Worm (Caenorhabditis elegans) whole organism, late embryonic: ENCODE results near the gene spe-6.

ENCODE experiments used
- F13H6.1 ChIP-seq: sonication (generic microtip); optimal IDR thresholded peaks from 2 replicates; lab custom pipeline; 2016; ENCODE audit warnings: missing genetic modification characterization, missing compliant biosample characterization
- K02D7.2 ChIP-seq: sonication (generic microtip); optimal IDR thresholded peaks from 2 replicates; lab custom pipeline; 2017; ENCODE audit warnings: mild to moderate bottlenecking, missing genetic modification characterization, missing compliant biosample characterization
- Y22D7AL.16 ChIP-seq: sonication (generic microtip); optimal IDR thresholded peaks from 2 replicates; lab custom pipeline; 2016; ENCODE audit warnings: missing genetic modification characterization, missing compliant biosample characterization
- ahr-1 ChIP-seq: sonication (generic microtip); optimal IDR thresholded peaks from 2 replicates; lab custom pipeline; 2016; ENCODE audit warnings: missing genetic modification characterization, missing compliant biosample characterization
- ceh-14 ChIP-seq: sonication (generic microtip); optimal IDR thresholded peaks from 2 replicates; lab custom pipeline; 2016; ENCODE audit warnings: missing genotype, missing genetic modification characterization, missing compliant biosample characterization
- ceh-18 ChIP-seq: sonication (generic microtip); optimal IDR thresholded peaks from 2 replicates; lab custom pipeline; 2016; ENCODE audit warnings: missing genetic modification characterization, missing compliant biosample characterization
- ceh-19 ChIP-seq: fragments of 200-800 bp; sonication (Bioruptor generic); optimal IDR thresholded peaks from 2 replicates; lab custom pipeline; 2018; ENCODE audit warnings: mild to moderate bottlenecking, missing genetic modification characterization, missing compliant biosample characterization
- ceh-2 ChIP-seq: sonication (generic microtip); optimal IDR thresholded peaks from 2 replicates; lab custom pipeline; 2016; ENCODE audit warnings: missing genotype, missing genetic modification characterization, missing compliant biosample characterization
- ceh-22 ChIP-seq: sonication (generic microtip); optimal IDR thresholded peaks from 2 replicates; lab custom pipeline; 2017; ENCODE audit warnings: missing biosample characterization, missing genetic modification characterization
- ceh-24 ChIP-seq: sonication (generic microtip); optimal IDR thresholded peaks from 2 replicates; lab custom pipeline; 2016; ENCODE audit warnings: mild to moderate bottlenecking, missing genetic modification characterization, missing compliant biosample characterization
- ceh-30 ChIP-seq: fragments of 150-350 bp; optimal IDR thresholded peaks from 2 replicates; lab custom pipeline; 2014; ENCODE audit warnings: missing biosample characterization, missing genetic modification characterization
- ceh-9 ChIP-seq: sonication (generic microtip); optimal IDR thresholded peaks from 2 replicates; lab custom pipeline; 2016; ENCODE audit warnings: mild to moderate bottlenecking, missing genetic modification characterization, inconsistent platforms, missing compliant biosample characterization
- che-1 ChIP-seq: sonication (generic microtip); optimal IDR thresholded peaks from 2 replicates; lab custom pipeline; 2016; ENCODE audit warnings: mild to moderate bottlenecking, missing genetic modification characterization, missing compliant biosample characterization
- dve-1 ChIP-seq: sonication (generic microtip); optimal IDR thresholded peaks from 2 replicates; lab custom pipeline; 2017; ENCODE audit warnings: antibody characterized with exemption, mild to moderate bottlenecking, missing genetic modification characterization, missing compliant biosample characterization
- elt-2 ChIP-seq: sonication (generic microtip); optimal IDR thresholded peaks from 2 replicates; lab custom pipeline; 2016; ENCODE audit warnings: missing genetic modification reagents, missing genetic modification characterization, missing compliant biosample characterization
- elt-4 ChIP-seq: sonication (generic microtip); optimal IDR thresholded peaks from 2 replicates; lab custom pipeline; 2016; ENCODE audit warnings: missing genetic modification characterization, missing compliant biosample characterization
- fax-1 ChIP-seq: sonication (generic microtip); optimal IDR thresholded peaks from 2 replicates; lab custom pipeline; 2016; ENCODE audit warnings: missing genotype, missing genetic modification characterization, missing compliant biosample characterization
- fkh-10 ChIP-seq: fragments of 150-350 bp; optimal IDR thresholded peaks from 2 replicates; lab custom pipeline; 2014; ENCODE audit warnings: missing biosample characterization, missing genetic modification reagents, missing genetic modification characterization
- hlh-13 ChIP-seq: fragments of 200-800 bp; sonication (Bioruptor generic); optimal IDR thresholded peaks from 2 replicates; lab custom pipeline; 2018; ENCODE audit warnings: mild to moderate bottlenecking, missing genetic modification characterization, missing compliant biosample characterization
- lim-6 ChIP-seq: sonication (generic microtip); optimal IDR thresholded peaks from 2 replicates; lab custom pipeline; 2016; ENCODE audit warnings: missing genetic modification characterization, missing compliant biosample characterization
- lin-11 ChIP-seq: fragments of 200-800 bp; sonication (Bioruptor generic); optimal IDR thresholded peaks from 2 replicates; lab custom pipeline; 2018; ENCODE audit warnings: mild to moderate bottlenecking, missing genetic modification characterization, missing compliant biosample characterization
- madf-2 ChIP-seq: sonication (generic microtip); optimal IDR thresholded peaks from 2 replicates; lab custom pipeline; 2017; ENCODE audit warnings: missing genetic modification characterization, missing compliant biosample characterization
- mec-3 ChIP-seq: sonication (generic microtip); optimal IDR thresholded peaks from 2 replicates; lab custom pipeline; 2016; ENCODE audit warnings: borderline replicate concordance, missing genetic modification characterization, missing compliant biosample characterization
- nfya-1 ChIP-seq: sonication (generic microtip); optimal IDR thresholded peaks from 2 replicates; lab custom pipeline; 2017; ENCODE audit warnings: missing genetic modification characterization, mild to moderate bottlenecking, missing compliant biosample characterization, antibody characterized with exemption, moderate library complexity
- nhr-11 ChIP-seq: fragments of 150-350 bp; optimal IDR thresholded peaks from 2 replicates; lab custom pipeline; 2014; ENCODE audit warnings: missing biosample characterization, missing genetic modification characterization
- npax-4 ChIP-seq: sonication (generic microtip); optimal IDR thresholded peaks from 2 replicates; lab custom pipeline; 2016; ENCODE audit warnings: missing genetic modification characterization, missing compliant biosample characterization
- odd-2 ChIP-seq: sonication (generic microtip); optimal IDR thresholded peaks from 2 replicates; lab custom pipeline; 2017; ENCODE audit warnings: antibody characterized with exemption, mild to moderate bottlenecking, missing genetic modification characterization, missing compliant biosample characterization
- pat-9 ChIP-seq: fragments of 200-800 bp; sonication (Bioruptor generic); optimal IDR thresholded peaks from 2 replicates; lab custom pipeline; 2018; ENCODE audit warnings: mild to moderate bottlenecking, missing genetic modification characterization, moderate library complexity, missing compliant biosample characterization
- pax-1 ChIP-seq: fragments of 150-350 bp; optimal IDR thresholded peaks from 2 replicates; lab custom pipeline; 2014; ENCODE audit warnings: missing biosample characterization, missing genetic modification characterization
- pha-2 ChIP-seq: sonication (generic microtip); optimal IDR thresholded peaks from 2 replicates; lab custom pipeline; 2017; ENCODE audit warnings: mild to moderate bottlenecking, missing genetic modification characterization, missing compliant biosample characterization
- pha-4 ChIP-seq: fragments of 150-350 bp; optimal IDR thresholded peaks from 2 replicates; lab custom pipeline; 2018; ENCODE audit warnings: missing biosample characterization, missing genetic modification reagents, missing genetic modification characterization
- pros-1 ChIP-seq: fragments of 150-350 bp; optimal IDR thresholded peaks from 2 replicates; lab custom pipeline; 2014; ENCODE audit warnings: missing biosample characterization, missing genetic modification reagents, missing genetic modification characterization
- tbx-7 ChIP-seq: sonication (generic microtip); optimal IDR thresholded peaks from 2 replicates; lab custom pipeline; 2016; ENCODE audit warnings: missing genotype, missing genetic modification characterization, missing compliant biosample characterization
- unc-55 ChIP-seq: sonication (generic microtip); optimal IDR thresholded peaks from 2 replicates; lab custom pipeline; 2017; ENCODE audit warnings: missing biosample characterization, missing genetic modification reagents, missing genetic modification characterization
- unc-86 ChIP-seq: sonication (generic microtip); optimal IDR thresholded peaks from 2 replicates; lab custom pipeline; 2016; ENCODE audit warnings: missing genetic modification characterization, missing compliant biosample characterization

The spe-6 gene

DNA sequence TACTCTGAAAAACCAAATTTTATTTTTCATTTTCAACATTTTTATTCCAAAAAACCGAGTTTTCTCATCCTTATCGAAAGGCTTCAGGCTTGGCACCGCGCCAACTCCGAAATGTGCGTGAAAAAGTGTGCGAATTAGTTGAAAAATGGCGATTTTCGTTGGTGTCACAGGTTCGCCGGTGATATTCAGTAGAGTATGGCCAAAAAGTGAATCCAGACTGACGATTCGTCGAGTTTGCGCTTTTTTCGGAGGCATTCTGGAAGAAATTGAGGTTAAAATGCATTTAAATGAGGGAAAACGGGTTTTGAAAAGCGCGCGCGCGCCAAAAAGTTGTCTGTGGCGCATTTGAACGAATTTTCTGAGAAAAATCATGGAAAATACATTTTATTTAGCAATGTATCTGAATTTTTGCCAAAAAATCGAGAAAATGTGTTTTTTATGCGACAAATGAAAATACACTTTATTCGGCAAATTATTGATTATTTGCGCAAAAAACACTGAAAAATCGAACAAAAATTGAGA is 18.3 kb downstream of the spe-6 start, which contains the start of the genes Y66D12A.16 and such-1:
Gene Y66D12A.16 (plus strand): TSS at position 51 of the 522 bp plus-strand sequence.
Gene such-1 (minus strand): TSS at position 256 of the 522 bp plus-strand sequence.
- TF ChIP-seq lin-11 (tag; lab: Kevin White, UChicago): no peak
- no peak for TF ChIP-seq che-1 (tag; lab: Kevin White, UChicago)
- TF ChIP-seq fkh-10 (GFP tag; lab: Kevin White, UChicago): no peak
- TF ChIP-seq ahr-1: no peak

ce11 chrIII:11524073-11524472 is 18.8 kb downstream of the spe-6 start:
- no peak for TF ChIP-seq ceh-14 (tag; lab: Kevin White, UChicago)
- TF ChIP-seq elt-4 (tag; lab: Kevin White, UChicago): no peak
- no peak for TF ChIP-seq lim-6 (tag; lab: Kevin White, UChicago)
- no peak for TF ChIP-seq pha-4
- no peak for TF ChIP-seq ceh-19 (GFP tag; lab: Kevin White, UChicago)
- TF ChIP-seq unc-55 (GFP tag; lab: Kevin White, UChicago): no peak

ce11 chrIII:11526396-11526795 is 21.1 kb downstream of the spe-6 start, which contains the start of gene xpb-1:
Gene xpb-1 (plus strand): TSS chrIII:11526657.
- TF ChIP-seq elt-4 (tag; lab: Kevin White, UChicago) (no peak), mec-3 (tag; lab: Kevin White, UChicago) (no peak), unc-86 (tag; lab: Kevin White, UChicago) (no peak), pax-1 (no peak), ceh-30 (no peak), odd-2 (tag; lab: Kevin White, UChicago) (no peak), ceh-9 (no peak), ceh-2 (tag; lab: Kevin White, UChicago) (no peak), ceh-22 (tag; lab: Kevin White, UChicago) (no peak), fax-1 (no peak), ahr-1 (no peak), elt-2 (no peak), dve-1 (tag; lab: Kevin White, UChicago) (no peak), npax-4 (tag; lab: Kevin White, UChicago) (no peak)

DNA sequence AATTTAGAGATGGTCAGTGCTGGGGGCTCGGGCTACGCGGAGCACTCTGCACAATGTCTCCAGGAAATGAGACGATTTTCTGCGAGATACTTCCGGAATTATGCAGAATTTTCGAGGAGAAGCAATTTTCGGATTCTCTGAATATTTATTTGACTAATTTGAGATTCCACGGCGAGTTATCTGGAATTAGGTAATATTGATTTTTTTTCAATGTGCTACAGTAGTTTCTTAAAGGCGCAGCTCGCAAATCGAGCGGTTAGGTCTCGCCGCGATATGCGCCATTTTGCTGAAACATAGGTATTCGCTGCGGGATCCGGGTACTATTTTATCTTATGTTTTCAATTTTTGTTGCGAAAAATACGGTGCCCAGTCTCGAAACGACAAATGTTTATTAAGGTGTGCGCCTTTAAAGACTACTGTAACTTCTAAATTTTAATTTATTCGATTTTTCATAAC is 29.4 kb downstream of the spe-6 start, which contains the start of gene nrps-1:
Gene nrps-1 (plus strand): TSS at position 51 of the 456 bp plus-strand sequence.
- TF ChIP-seq lin-11 (tag; lab: Kevin White, UChicago) (no peak), tbx-7 (tag; lab: Kevin White, UChicago) (no peak), nhr-11 (no peak), K02D7.2 (tag; lab: Kevin White, UChicago) (no peak), hlh-13 (GFP tag; lab: Kevin White, UChicago) (no peak), pha-2 (no peak), pros-1 (no peak), ceh-2 (tag; lab: Kevin White, UChicago) (no peak), F13H6.1 (no peak), ceh-30 (no peak), nfya-1 (tag; lab: Kevin White, UChicago) (no peak), ceh-24 (tag; lab: Kevin White, UChicago) (no peak), Y22D7AL.16 (no peak), ceh-18 (no peak), ceh-9 (no peak)

DNA sequence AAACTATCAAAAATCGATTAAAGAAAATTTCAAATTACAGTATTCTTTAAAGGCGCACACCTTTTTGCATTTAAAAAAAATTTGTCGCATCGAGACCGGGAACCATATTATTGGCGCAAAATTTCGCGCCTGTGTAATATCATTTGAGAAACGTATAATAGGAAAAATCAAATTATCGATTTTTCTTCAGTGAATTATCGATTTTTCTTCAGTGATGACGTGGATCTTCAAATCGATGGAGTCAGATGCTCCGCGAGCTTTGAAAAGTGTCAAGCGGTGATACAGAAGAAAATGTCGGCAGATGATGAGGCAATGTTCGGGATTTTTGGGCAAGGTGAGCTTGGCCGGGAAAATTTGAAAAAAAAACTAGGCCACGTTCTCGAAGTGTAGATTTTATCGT is 30.2 kb downstream of the spe-6 start:
- TF ChIP-seq dve-1 (tag; lab: Kevin White, UChicago): no peak
- no peak for TF ChIP-seq npax-4 (tag; lab: Kevin White, UChicago)
- no peak for TF ChIP-seq hlh-13 (GFP tag; lab: Kevin White, UChicago)
- no peak for TF ChIP-seq pat-9 (tag; lab: Kevin White, UChicago)
- TF ChIP-seq madf-2 (tag; lab: Kevin White, UChicago): no peak
